Fruit fly (Drosophila melanogaster): Measurements from ENCODE around the gene CG32148.

- TF ChIP-seq Myc (optimal IDR thresholded peaks at IDR 0.05) (no peak), usp (GFP tag; optimal IDR thresholded peaks at IDR 0.05) (no peak), jim (GFP tag; optimal IDR thresholded peaks at IDR 0.05) (no peak), br (GFP tag; optimal IDR thresholded peaks at IDR 0.05) (no peak), Dfd (GFP tag; optimal IDR thresholded peaks at IDR 0.05) (no peak), sv (GFP tag; optimal IDR thresholded peaks at IDR 0.05) (no peak), tai (GFP tag; optimal IDR thresholded peaks at IDR 0.05) (no peak), Hnf4 (GFP tag; optimal IDR thresholded peaks at IDR 0.05) (no peak), lola (GFP tag; optimal IDR thresholded peaks at IDR 0.05) (no peak), psq (GFP tag; optimal IDR thresholded peaks at IDR 0.05) (no peak), fru (GFP tag; optimal IDR thresholded peaks at IDR 0.05) (no peak), woc (GFP tag; optimal IDR thresholded peaks at IDR 0.05) (no peak), OdsH (GFP tag; optimal IDR thresholded peaks at IDR 0.05) (no peak)
These were observed 43.3 kb upstream of the CG32148 start for dm6 chr3L:14980038-14980437.

All from whole organism, wandering third instar larva.